Worm (Caenorhabditis elegans): ENCODE results near the gene ZK892.6.

DNA sequence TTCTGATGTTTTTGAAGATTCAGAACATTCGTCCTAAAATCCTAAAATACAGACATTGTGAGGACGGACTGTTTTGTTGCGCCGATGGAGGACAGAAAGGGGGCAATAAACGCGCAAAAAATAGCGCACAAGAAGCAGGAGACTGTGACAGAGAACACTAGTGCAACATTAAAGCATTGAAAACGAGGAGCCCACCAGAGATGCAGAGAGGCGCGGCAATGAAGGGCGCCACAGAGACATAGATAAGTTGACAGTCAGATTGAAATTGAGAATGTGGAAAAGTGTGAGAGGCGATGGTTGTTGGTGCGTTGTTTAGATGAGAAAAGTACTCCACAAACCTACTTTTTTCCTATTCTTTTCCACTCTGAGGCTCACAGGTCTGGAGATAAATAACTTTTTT is 5.0 kb downstream of the ZK892.6 start, which contains the start of gene aakg-5:
- no peak for TF ChIP-seq him-1 (tag; optimal IDR thresholded peaks at IDR 0.05)
- TF ChIP-seq dao-5 (tag; optimal IDR thresholded peaks at IDR 0.05): no peak

Measured in whole organism, L4/young adult.